Fruit fly (Drosophila melanogaster) whole organism, pupa: ENCODE results near the gene Cad96Cb.

Experiments
- EcR ChIP-seq: fragments of 200-800 bp; sonication (Bioruptor generic); optimal IDR thresholded peaks from 3 replicates; lab custom pipeline; 2019; ENCODE audit warnings: missing biosample characterization, missing genetic modification characterization, mild to moderate bottlenecking, moderate library complexity, missing genetic modification reagents
- Pif1B ChIP-seq: fragments of 200-800 bp; sonication (Bioruptor generic); optimal IDR thresholded peaks from 3 replicates; lab custom pipeline; 2016; ENCODE audit warnings: missing biosample characterization, missing genetic modification characterization
- fd96Ca ChIP-seq: fragments of 200-800 bp; sonication (Bioruptor generic); IDR thresholded peaks from 3 replicates; pipeline ENCODE4 v1.3.6; 2022; ENCODE audit warnings: missing biosample characterization, missing genetic modification characterization

dm6 chr3R:25183484-25184442 is 48.4 kb downstream of the Cad96Cb start, which contains the start of gene dan:
- TF ChIP-seq Pif1B (GFP tag; lab: Kevin White, UChicago) (no peak), EcR (GFP tag; lab: Kevin White, UChicago) (peak; percentile 38), fd96Ca (GFP tag; lab: Robert Waterston, UW) (0 out of 3 replicates have a peak, but pooled peaks have one; percentile 17)
